Worm (Caenorhabditis elegans) whole organism, early embryonic: ENCODE measurements around the gene gid-8.

Source experiments
- B0310.2 ChIP-seq: sonication (generic microtip); optimal IDR thresholded peaks from 2 replicates; lab custom pipeline; 2016; ENCODE audit warnings: mild to moderate bottlenecking, missing genetic modification characterization, missing compliant biosample characterization
- F13C5.2 ChIP-seq: sonication (generic microtip); optimal IDR thresholded peaks from 2 replicates; lab custom pipeline; 2017; ENCODE audit warnings: mild to moderate bottlenecking, missing genetic modification characterization, inconsistent platforms, missing compliant biosample characterization
- aly-1 ChIP-seq: sonication (generic microtip); optimal IDR thresholded peaks from 2 replicates; lab custom pipeline; 2016; ENCODE audit warnings: missing genetic modification characterization, missing compliant biosample characterization
- ama-1 ChIP-seq: fragments of 150-350 bp; optimal IDR thresholded peaks from 2 replicates; lab custom pipeline; 2014
- ceh-13 ChIP-seq: fragments of 200-800 bp; sonication (Bioruptor generic); optimal IDR thresholded peaks from 2 replicates; lab custom pipeline; 2018; ENCODE audit warnings: mild to moderate bottlenecking, missing genetic modification characterization, missing compliant biosample characterization
- ceh-36 ChIP-seq: sonication (generic microtip); optimal IDR thresholded peaks from 2 replicates; lab custom pipeline; 2016; ENCODE audit warnings: missing genetic modification characterization, inconsistent platforms, missing compliant biosample characterization
- ets-7 ChIP-seq: sonication (generic microtip); optimal IDR thresholded peaks from 2 replicates; lab custom pipeline; 2016; ENCODE audit warnings: missing genotype, missing genetic modification characterization, missing compliant biosample characterization
- flt-1 ChIP-seq: fragments of 200-800 bp; sonication (Bioruptor generic); IDR thresholded peaks from 2 replicates; pipeline ENCODE4 v1.3.6; 2022; ENCODE audit warnings: missing genetic modification characterization, missing compliant biosample characterization
- hmbx-1 ChIP-seq: sonication (generic microtip); optimal IDR thresholded peaks from 2 replicates; lab custom pipeline; 2016; ENCODE audit warnings: mild to moderate bottlenecking, missing genetic modification characterization, missing compliant biosample characterization
- hmg-4 ChIP-seq: fragments of 200-800 bp; sonication (Bioruptor generic); optimal IDR thresholded peaks from 2 replicates; lab custom pipeline; 2018; ENCODE audit warnings: mild to moderate bottlenecking, missing genetic modification characterization, missing compliant biosample characterization
- hnd-1 ChIP-seq: sonication (generic microtip); optimal IDR thresholded peaks from 2 replicates; lab custom pipeline; 2016; ENCODE audit warnings: missing genetic modification characterization, missing compliant biosample characterization
- pes-1 ChIP-seq: fragments of 200-800 bp; sonication (Bioruptor generic); IDR thresholded peaks from 2 replicates; pipeline ENCODE4 v1.3.6; 2022; ENCODE audit warnings: missing genetic modification reagents, missing genetic modification characterization, missing compliant biosample characterization
- scrt-1 ChIP-seq: fragments of 200-800 bp; sonication (Bioruptor generic); IDR thresholded peaks from 2 replicates; pipeline ENCODE4 v1.3.6; 2022; ENCODE audit warnings: missing genetic modification characterization, missing compliant biosample characterization
- sea-1 ChIP-seq: fragments of 200-800 bp; sonication (Bioruptor generic); conservative IDR thresholded peaks from 2 replicates; pipeline ENCODE4 v1.3.6; 2022; ENCODE audit warnings: missing genetic modification characterization, missing compliant biosample characterization
- tbx-11 ChIP-seq: fragments of 200-800 bp; sonication (Bioruptor generic); IDR thresholded peaks from 2 replicates; pipeline ENCODE4 v1.3.6; 2022; ENCODE audit warnings: missing genetic modification characterization, missing compliant biosample characterization
- tbx-37 ChIP-seq: fragments of 200-800 bp; sonication (Bioruptor generic); conservative IDR thresholded peaks from 2 replicates; pipeline ENCODE4 v1.3.6; 2022; ENCODE audit warnings: missing genetic modification reagents, missing genetic modification characterization, missing compliant biosample characterization
- tra-4 ChIP-seq: sonication (generic microtip); optimal IDR thresholded peaks from 2 replicates; lab custom pipeline; 2017; ENCODE audit warnings: missing genetic modification characterization, missing compliant biosample characterization

Gene gid-8

ce11 chrV:1447079-1447478, 20.5 kb upstream of the gid-8 start, which contains the start of gene cnc-4:
Gene cnc-4, plus strand, starts transcription at chrV:1447195.
- TF ChIP-seq ceh-13 (GFP tag; lab: Kevin White, UChicago) = no peak
- no peak for TF ChIP-seq sea-1 (GFP tag; lab: Robert Waterston, UW)
- TF ChIP-seq aly-1 = no peak
- no peak for TF ChIP-seq ceh-36 (tag; lab: Kevin White, UChicago)
- TF ChIP-seq pes-1 (GFP tag; lab: Robert Waterston, UW) = no peak
- no peak for TF ChIP-seq hmg-4 (GFP tag; lab: Kevin White, UChicago)
- no peak for TF ChIP-seq tbx-11 (GFP tag; lab: Robert Waterston, UW)
- no peak for TF ChIP-seq flt-1
- TF ChIP-seq ets-7 (tag; lab: Kevin White, UChicago) = no peak
- no peak for TF ChIP-seq ama-1 (lab: Kevin White, UChicago)
- TF ChIP-seq F13C5.2 = no peak
- TF ChIP-seq scrt-1 (GFP tag; lab: Robert Waterston, UW) = no peak
- TF ChIP-seq hnd-1 (tag; lab: Kevin White, UChicago) = no peak
- TF ChIP-seq tra-4 (tag; lab: Kevin White, UChicago) = no peak

- TF ChIP-seq tra-4 (tag; lab: Kevin White, UChicago) (no peak), pes-1 (GFP tag; lab: Robert Waterston, UW) (no peak), ceh-13 (GFP tag; lab: Kevin White, UChicago) (no peak), hmg-4 (GFP tag; lab: Kevin White, UChicago) (no peak), sea-1 (GFP tag; lab: Robert Waterston, UW) (no peak), ama-1 (lab: Kevin White, UChicago) (no peak), hnd-1 (tag; lab: Kevin White, UChicago) (no peak), ets-7 (tag; lab: Kevin White, UChicago) (no peak), tbx-11 (GFP tag; lab: Robert Waterston, UW) (no peak), B0310.2 (tag; lab: Kevin White, UChicago) (no peak), F13C5.2 (no peak)
Measured at ce11 chrV:1447724-1448123, 19.8 kb upstream of the gid-8 start, which contains the start of gene cnc-3. Gene cnc-3, plus strand, starts transcription at chrV:1448004.

- no peak for TF ChIP-seq flt-1
- TF ChIP-seq tbx-11 (GFP tag; lab: Robert Waterston, UW) = no peak
- TF ChIP-seq ceh-13 (GFP tag; lab: Kevin White, UChicago) = no peak
- no peak for TF ChIP-seq ets-7 (tag; lab: Kevin White, UChicago)
- TF ChIP-seq aly-1 = no peak
- TF ChIP-seq ceh-36 (tag; lab: Kevin White, UChicago) = no peak
- no peak for TF ChIP-seq sea-1 (GFP tag; lab: Robert Waterston, UW)
- TF ChIP-seq hnd-1 (tag; lab: Kevin White, UChicago) = no peak
- no peak for TF ChIP-seq pes-1 (GFP tag; lab: Robert Waterston, UW)
- TF ChIP-seq B0310.2 (tag; lab: Kevin White, UChicago) = no peak
Measured at ce11 chrV:1450160-1450559, 17.4 kb upstream of the gid-8 start, which contains the start of gene cnc-2. Gene cnc-2, minus strand, starts transcription at chrV:1450183.

ce11 chrV:1451334-1451733, 16.2 kb upstream of the gid-8 start, which contains the start of gene srj-23:
Gene srj-23, plus strand, starts transcription at chrV:1451634.
- no peak for TF ChIP-seq tbx-11 (GFP tag; lab: Robert Waterston, UW)
- no peak for TF ChIP-seq ceh-36 (tag; lab: Kevin White, UChicago)
- no peak for TF ChIP-seq aly-1
- TF ChIP-seq hmbx-1 (tag; lab: Kevin White, UChicago) = no peak
- TF ChIP-seq tbx-37 = no peak
- TF ChIP-seq B0310.2 (tag; lab: Kevin White, UChicago) = no peak
- no peak for TF ChIP-seq F13C5.2
- TF ChIP-seq hnd-1 (tag; lab: Kevin White, UChicago) = no peak
- no peak for TF ChIP-seq pes-1 (GFP tag; lab: Robert Waterston, UW)
- no peak for TF ChIP-seq flt-1
- no peak for TF ChIP-seq tra-4 (tag; lab: Kevin White, UChicago)
- TF ChIP-seq ama-1 (lab: Kevin White, UChicago) = no peak
- no peak for TF ChIP-seq sea-1 (GFP tag; lab: Robert Waterston, UW)
- TF ChIP-seq ets-7 (tag; lab: Kevin White, UChicago) = no peak
- no peak for TF ChIP-seq ceh-13 (GFP tag; lab: Kevin White, UChicago)
- no peak for TF ChIP-seq scrt-1 (GFP tag; lab: Robert Waterston, UW)

ce11 chrV:1454762-1455161, 12.8 kb upstream of the gid-8 start, which contains the start of gene chil-14:
Gene chil-14, plus strand, starts transcription at chrV:1455062.
- no peak for TF ChIP-seq F13C5.2
- TF ChIP-seq ama-1 (lab: Kevin White, UChicago) = no peak
- no peak for TF ChIP-seq scrt-1 (GFP tag; lab: Robert Waterston, UW)
- no peak for TF ChIP-seq hmbx-1 (tag; lab: Kevin White, UChicago)
- TF ChIP-seq flt-1 = no peak
- TF ChIP-seq pes-1 (GFP tag; lab: Robert Waterston, UW) = no peak
- no peak for TF ChIP-seq tbx-11 (GFP tag; lab: Robert Waterston, UW)
- TF ChIP-seq hmg-4 (GFP tag; lab: Kevin White, UChicago) = no peak
- TF ChIP-seq aly-1 = no peak
- no peak for TF ChIP-seq hnd-1 (tag; lab: Kevin White, UChicago)
- no peak for TF ChIP-seq tbx-37
- TF ChIP-seq ets-7 (tag; lab: Kevin White, UChicago) = no peak
- no peak for TF ChIP-seq B0310.2 (tag; lab: Kevin White, UChicago)
- no peak for TF ChIP-seq sea-1 (GFP tag; lab: Robert Waterston, UW)
- no peak for TF ChIP-seq ceh-13 (GFP tag; lab: Kevin White, UChicago)

- TF ChIP-seq tbx-37 (no peak), scrt-1 (GFP tag; lab: Robert Waterston, UW) (no peak), aly-1 (no peak), ets-7 (tag; lab: Kevin White, UChicago) (no peak), B0310.2 (tag; lab: Kevin White, UChicago) (no peak), F13C5.2 (no peak), hnd-1 (tag; lab: Kevin White, UChicago) (no peak), pes-1 (GFP tag; lab: Robert Waterston, UW) (no peak), hmbx-1 (tag; lab: Kevin White, UChicago) (no peak), ceh-36 (tag; lab: Kevin White, UChicago) (no peak), sea-1 (GFP tag; lab: Robert Waterston, UW) (no peak)
Measured at ce11 chrV:1455280-1455679, 12.3 kb upstream of the gid-8 start.

- no peak for TF ChIP-seq hmbx-1 (tag; lab: Kevin White, UChicago)
- TF ChIP-seq sea-1 (GFP tag; lab: Robert Waterston, UW) = no peak
- no peak for TF ChIP-seq ceh-13 (GFP tag; lab: Kevin White, UChicago)
- no peak for TF ChIP-seq pes-1 (GFP tag; lab: Robert Waterston, UW)
- no peak for TF ChIP-seq flt-1
- TF ChIP-seq ceh-36 (tag; lab: Kevin White, UChicago) = no peak
- no peak for TF ChIP-seq tra-4 (tag; lab: Kevin White, UChicago)
- no peak for TF ChIP-seq ets-7 (tag; lab: Kevin White, UChicago)
- no peak for TF ChIP-seq ama-1 (lab: Kevin White, UChicago)
- TF ChIP-seq F13C5.2 = no peak
- no peak for TF ChIP-seq scrt-1 (GFP tag; lab: Robert Waterston, UW)
- no peak for TF ChIP-seq hnd-1 (tag; lab: Kevin White, UChicago)
- TF ChIP-seq B0310.2 (tag; lab: Kevin White, UChicago) = no peak
- TF ChIP-seq tbx-11 (GFP tag; lab: Robert Waterston, UW) = no peak
Measured at ce11 chrV:1456614-1457013, 10.9 kb upstream of the gid-8 start.
